Fruit fly (Drosophila melanogaster) whole organism, adult: Measurements from ENCODE around the gene mRpS10.

ENCODE experiments used
- CG11617 ChIP-seq: fragments of 200-800 bp; sonication (Bioruptor generic); optimal IDR thresholded peaks from 2 replicates; lab custom pipeline; 2017; ENCODE audit warnings: mild to moderate bottlenecking, missing biosample characterization, missing genetic modification reagents, missing genetic modification characterization
- CG7045 ChIP-seq: fragments of 200-800 bp; sonication (Bioruptor generic); optimal IDR thresholded peaks from 2 replicates; lab custom pipeline; 2017; ENCODE audit warnings: missing biosample characterization, mild to moderate bottlenecking, missing genetic modification characterization
- Clk ChIP-seq: fragments of 200-800 bp; sonication (Bioruptor generic); optimal IDR thresholded peaks from 2 replicates; lab custom pipeline; 2017; ENCODE audit warnings: missing biosample characterization, missing genetic modification characterization
- Hr96 ChIP-seq: fragments of 200-800 bp; sonication (Bioruptor generic); optimal IDR thresholded peaks from 2 replicates; lab custom pipeline; 2016; ENCODE audit warnings: missing biosample characterization, missing genetic modification characterization
- cnc ChIP-seq, 2 experiments: fragments of >200 bp; optimal IDR thresholded peaks; 2 replicates each; lab custom pipeline; 2017
- kay ChIP-seq: fragments of 200-800 bp; sonication (Bioruptor generic); peaks from one replicate; lab custom pipeline; 2016; ENCODE audit warnings: missing biosample characterization, missing genetic modification characterization, borderline replicate concordance
- tj ChIP-seq: fragments of 200-800 bp; sonication (Bioruptor generic); optimal IDR thresholded peaks from 3 replicates; lab custom pipeline; 2017; ENCODE audit warnings: missing biosample characterization, mild to moderate bottlenecking, missing genetic modification characterization, moderate library complexity

dm6 chr3R:15197373-15197772 lies 32.1 kb upstream of the mRpS10 start:
- TF ChIP-seq tj (GFP tag; lab: Kevin White, UChicago) (no peak), CG11617 (no peak), kay (GFP tag; lab: Kevin White, UChicago) (peak; percentile 47), Clk (no peak), CG7045 (GFP tag; lab: Kevin White, UChicago) (peak; percentile 7), Hr96 (no peak), cnc (optimal IDR thresholded peaks at IDR 0.05; lab: Kevin White, UChicago) (no peak)
